Fruit fly (Drosophila melanogaster) whole organism, embryonic: ENCODE results near the gene Indy-2.

Source experiments
- CG10147 ChIP-seq: fragments of 200-800 bp; sonication (Bioruptor generic); optimal IDR thresholded peaks from 2 replicates; lab custom pipeline; 2019; ENCODE audit warnings: missing biosample characterization, mild to moderate bottlenecking, missing genetic modification characterization, moderate library complexity
- CG10274 ChIP-seq: fragments of 200-800 bp; sonication (Bioruptor generic); optimal IDR thresholded peaks from 3 replicates; lab custom pipeline; 2017; ENCODE audit warnings: missing biosample characterization, mild to moderate bottlenecking, missing genetic modification characterization
- CG10321 ChIP-seq: fragments of 200-800 bp; sonication (Bioruptor generic); IDR thresholded peaks from 2 replicates; pipeline ENCODE4 v1.3.6; 2022; ENCODE audit warnings: missing biosample characterization, missing genetic modification characterization
- CG11093 ChIP-seq: fragments of 200-800 bp; sonication (Bioruptor generic); IDR thresholded peaks from 3 replicates; pipeline ENCODE4 v1.3.6; 2022; ENCODE audit warnings: missing biosample characterization, missing genetic modification characterization
- CG11560 ChIP-seq: fragments of 200-800 bp; sonication (Bioruptor generic); IDR thresholded peaks from 3 replicates; pipeline ENCODE4 v1.3.6; 2022; ENCODE audit warnings: missing biosample characterization, missing genetic modification characterization
- CG12769 ChIP-seq: fragments of 200-800 bp; sonication (Bioruptor generic); optimal IDR thresholded peaks from 2 replicates; lab custom pipeline; 2019; ENCODE audit warnings: missing biosample characterization, mild to moderate bottlenecking, missing genetic modification characterization, moderate library complexity
- CG13123 ChIP-seq: fragments of 200-800 bp; sonication (Bioruptor generic); optimal IDR thresholded peaks from 2 replicates; lab custom pipeline; 2016; ENCODE audit warnings: missing biosample characterization, missing genetic modification characterization
- CG14860 ChIP-seq: fragments of 200-800 bp; sonication (Bioruptor generic); IDR thresholded peaks from 3 replicates; pipeline ENCODE4 v1.3.6; 2022; ENCODE audit warnings: missing biosample characterization, missing genetic modification characterization; ENCODE audit not compliant: partially characterized antibody
- CG1603 ChIP-seq: fragments of 200-800 bp; sonication (Bioruptor generic); optimal IDR thresholded peaks from 2 replicates; lab custom pipeline; 2019; ENCODE audit warnings: missing biosample characterization, mild to moderate bottlenecking, missing genetic modification characterization, moderate library complexity
- CG17912 ChIP-seq: fragments of 200-800 bp; sonication (Bioruptor generic); optimal IDR thresholded peaks from 2 replicates; lab custom pipeline; 2018; ENCODE audit warnings: missing biosample characterization, mild to moderate bottlenecking, missing genetic modification characterization
- CG1832 ChIP-seq: fragments of 200-800 bp; sonication (Bioruptor generic); optimal IDR thresholded peaks from 2 replicates; lab custom pipeline; 2017; ENCODE audit warnings: missing biosample characterization, mild to moderate bottlenecking, missing genetic modification characterization, inconsistent platforms
- CG2199 ChIP-seq: fragments of 200-800 bp; sonication (Bioruptor generic); IDR thresholded peaks from 3 replicates; pipeline ENCODE4 v1.3.6; 2022; ENCODE audit warnings: missing biosample characterization, missing genetic modification characterization
- CG31388 ChIP-seq: fragments of 200-800 bp; sonication (Bioruptor generic); optimal IDR thresholded peaks from 2 replicates; lab custom pipeline; 2016; ENCODE audit warnings: missing biosample characterization, missing genetic modification characterization
- CG4328 ChIP-seq: fragments of 200-800 bp; sonication (Bioruptor generic); optimal IDR thresholded peaks from 3 replicates; lab custom pipeline; 2017; ENCODE audit warnings: missing biosample characterization, missing genetic modification reagents, missing genetic modification characterization
- CG8290 ChIP-seq, 3 experiments: fragments of 200-800 bp; sonication (Bioruptor generic); optimal IDR thresholded peaks; 2 replicates each; lab custom pipeline; 2016 to 2019; ENCODE audit warnings: missing biosample characterization in 3 of 3, missing genetic modification characterization in 3 of 3, mild to moderate bottlenecking in 2 of 3, moderate library complexity in 1 of 3
- CG8478 ChIP-seq: fragments of >200 bp; optimal IDR thresholded peaks from 2 replicates; lab custom pipeline; 2018
- CG9932 ChIP-seq: fragments of 200-800 bp; sonication (Bioruptor generic); IDR thresholded peaks from 2 replicates; pipeline ENCODE4 v1.3.6; 2022; ENCODE audit warnings: missing biosample characterization, missing genetic modification characterization
- Camta ChIP-seq: fragments of 200-800 bp; sonication (Bioruptor generic); optimal IDR thresholded peaks from 2 replicates; lab custom pipeline; 2016; ENCODE audit warnings: missing biosample characterization, missing genetic modification characterization
- Dref ChIP-seq: fragments of 200-800 bp; sonication (Bioruptor generic); IDR thresholded peaks from 2 replicates; pipeline ENCODE4 v1.3.6; 2022; ENCODE audit warnings: missing biosample characterization, missing genetic modification characterization
- Fer3 ChIP-seq: fragments of 200-800 bp; sonication (Bioruptor generic); optimal IDR thresholded peaks from 2 replicates; lab custom pipeline; 2018; ENCODE audit warnings: missing biosample characterization, mild to moderate bottlenecking, missing genetic modification characterization, moderate library complexity
- HHEX ChIP-seq: fragments of 200-800 bp; sonication (Bioruptor generic); optimal IDR thresholded peaks from 3 replicates; lab custom pipeline; 2017; ENCODE audit warnings: missing biosample characterization, mild to moderate bottlenecking, missing genetic modification characterization, missing genetic modification reagents
- Hr51 ChIP-seq, 2 experiments: fragments of 200-800 bp; sonication (Bioruptor generic); optimal IDR thresholded peaks; 2 replicates in 1 of 2; 3 replicates in 1 of 2; lab custom pipeline; 2016 to 2018; ENCODE audit warnings: missing biosample characterization in 2 of 2, missing genetic modification characterization in 2 of 2, mild to moderate bottlenecking in 1 of 2, moderate library complexity in 1 of 2
- Neu2 ChIP-seq: fragments of 200-800 bp; sonication (Bioruptor generic); optimal IDR thresholded peaks from 3 replicates; lab custom pipeline; 2016; ENCODE audit warnings: missing biosample characterization, missing genetic modification characterization, borderline replicate concordance
- PHDP ChIP-seq: fragments of 200-800 bp; sonication (Bioruptor generic); optimal IDR thresholded peaks from 3 replicates; lab custom pipeline; 2018; ENCODE audit warnings: missing biosample characterization, mild to moderate bottlenecking, missing genetic modification characterization, moderate library complexity
- Six4 ChIP-seq: fragments of 200-800 bp; sonication (Bioruptor generic); optimal IDR thresholded peaks from 2 replicates; lab custom pipeline; 2016; ENCODE audit warnings: missing biosample characterization, missing genetic modification characterization
- Sox100B ChIP-seq: fragments of 200-800 bp; sonication (Bioruptor generic); optimal IDR thresholded peaks from 3 replicates; lab custom pipeline; 2018; ENCODE audit warnings: missing biosample characterization, mild to moderate bottlenecking, missing genetic modification characterization
- Sox102F ChIP-seq: fragments of 200-800 bp; sonication (Bioruptor generic); optimal IDR thresholded peaks from 2 replicates; lab custom pipeline; 2018; ENCODE audit warnings: missing biosample characterization, mild to moderate bottlenecking, missing genetic modification characterization, moderate library complexity
- YL-1 ChIP-seq: fragments of 200-800 bp; sonication (Bioruptor generic); optimal IDR thresholded peaks from 3 replicates; lab custom pipeline; 2017; ENCODE audit warnings: missing biosample characterization, mild to moderate bottlenecking, missing genetic modification characterization
- ab ChIP-seq: fragments of 200-800 bp; sonication (Bioruptor generic); optimal IDR thresholded peaks from 2 replicates; lab custom pipeline; 2016; ENCODE audit warnings: missing biosample characterization, missing genetic modification characterization
- bowl ChIP-seq: fragments of 200-800 bp; sonication (Bioruptor generic); IDR thresholded peaks from 2 replicates; pipeline ENCODE4 v1.3.6; 2022; ENCODE audit warnings: missing biosample characterization, missing genetic modification characterization
- btn ChIP-seq: fragments of 200-800 bp; sonication (Bioruptor generic); optimal IDR thresholded peaks from 2 replicates; lab custom pipeline; 2016; ENCODE audit warnings: missing biosample characterization, missing genetic modification characterization
- cas ChIP-seq: fragments of 200-800 bp; sonication (Bioruptor generic); IDR thresholded peaks from 2 replicates; pipeline ENCODE4 v1.3.6; 2022; ENCODE audit warnings: missing biosample characterization, missing genetic modification characterization
- corto ChIP-seq: fragments of 200-800 bp; sonication (Bioruptor generic); optimal IDR thresholded peaks from 2 replicates; lab custom pipeline; 2016; ENCODE audit warnings: missing biosample characterization, mild to moderate bottlenecking, missing genetic modification characterization, moderate library complexity
- dan ChIP-seq: fragments of 200-800 bp; sonication (Bioruptor generic); IDR thresholded peaks from 2 replicates; pipeline ENCODE4 v1.3.6; 2022; ENCODE audit warnings: missing biosample characterization, missing genetic modification characterization
- fd102C ChIP-seq: fragments of 200-800 bp; sonication (Bioruptor generic); optimal IDR thresholded peaks from 2 replicates; lab custom pipeline; 2018; ENCODE audit warnings: missing biosample characterization, mild to moderate bottlenecking, missing genetic modification characterization, moderate library complexity
- gro ChIP-seq: fragments of 200-800 bp; sonication (Bioruptor generic); optimal IDR thresholded peaks from 2 replicates; lab custom pipeline; 2016; ENCODE audit warnings: missing biosample characterization, missing genetic modification characterization
- gsb-n ChIP-seq: fragments of 200-800 bp; sonication (Bioruptor generic); optimal IDR thresholded peaks from 3 replicates; lab custom pipeline; 2018; ENCODE audit warnings: missing biosample characterization, mild to moderate bottlenecking, missing genetic modification characterization
- jumu ChIP-seq: fragments of 200-800 bp; sonication (Bioruptor generic); optimal IDR thresholded peaks from 3 replicates; lab custom pipeline; 2016; ENCODE audit warnings: missing biosample characterization, missing genetic modification characterization
- lab ChIP-seq: fragments of 200-800 bp; sonication (Bioruptor generic); optimal IDR thresholded peaks from 3 replicates; lab custom pipeline; 2017; ENCODE audit warnings: missing biosample characterization, missing genetic modification characterization, mild to moderate bottlenecking, moderate library complexity, missing genetic modification reagents
- lbe ChIP-seq: fragments of 200-800 bp; sonication (Bioruptor generic); optimal IDR thresholded peaks from 2 replicates; lab custom pipeline; 2016; ENCODE audit warnings: missing biosample characterization, mild to moderate bottlenecking, missing genetic modification characterization
- nau ChIP-seq: fragments of 200-800 bp; sonication (Bioruptor generic); optimal IDR thresholded peaks from 3 replicates; lab custom pipeline; 2017; ENCODE audit warnings: missing biosample characterization, mild to moderate bottlenecking, missing genetic modification characterization, missing genetic modification reagents
- oc ChIP-seq: fragments of 200-800 bp; sonication (Bioruptor generic); optimal IDR thresholded peaks from 2 replicates; lab custom pipeline; 2018; ENCODE audit warnings: missing biosample characterization, mild to moderate bottlenecking, missing genetic modification characterization, moderate library complexity
- pnt ChIP-seq: fragments of 200-800 bp; sonication (Bioruptor generic); optimal IDR thresholded peaks from 3 replicates; lab custom pipeline; 2016; ENCODE audit warnings: missing biosample characterization, missing genetic modification characterization
- prd ChIP-seq, 3 experiments: fragments of >200 bp in 2 of 3; fragments of 200-800 bp in 1 of 3; sonication (Bioruptor generic) in 1 of 3; optimal IDR thresholded peaks in 2 of 3; IDR thresholded peaks in 1 of 3; 2 replicates in 2 of 3; 3 replicates in 1 of 3; pipeline versions ENCODE4 v1.3.6 to Lab custom; 2017 to 2022; ENCODE audit warnings: missing biosample characterization in 1 of 3, missing genetic modification characterization in 1 of 3
- rib ChIP-seq: fragments of 200-800 bp; sonication (Bioruptor generic); IDR thresholded peaks from 2 replicates; pipeline ENCODE4 v1.3.6; 2022; ENCODE audit warnings: missing biosample characterization, missing genetic modification characterization
- slbo ChIP-seq: fragments of 200-800 bp; sonication (Bioruptor generic); IDR thresholded peaks from 2 replicates; pipeline ENCODE4 v1.3.6; 2022; ENCODE audit warnings: missing biosample characterization, missing genetic modification characterization
- tin ChIP-seq: fragments of 200-800 bp; sonication (Bioruptor generic); optimal IDR thresholded peaks from 3 replicates; lab custom pipeline; 2016; ENCODE audit warnings: missing biosample characterization, missing genetic modification characterization
- toy ChIP-seq: fragments of 200-800 bp; sonication (Bioruptor generic); IDR thresholded peaks from 2 replicates; pipeline ENCODE4 v1.3.6; 2022; ENCODE audit warnings: missing biosample characterization, missing genetic modification characterization
- trem ChIP-seq: fragments of 200-800 bp; optimal IDR thresholded peaks from 3 replicates; lab custom pipeline; 2019; ENCODE audit warnings: missing biosample characterization, mild to moderate bottlenecking, missing genetic modification characterization, moderate library complexity

Gene Indy-2

DNA sequence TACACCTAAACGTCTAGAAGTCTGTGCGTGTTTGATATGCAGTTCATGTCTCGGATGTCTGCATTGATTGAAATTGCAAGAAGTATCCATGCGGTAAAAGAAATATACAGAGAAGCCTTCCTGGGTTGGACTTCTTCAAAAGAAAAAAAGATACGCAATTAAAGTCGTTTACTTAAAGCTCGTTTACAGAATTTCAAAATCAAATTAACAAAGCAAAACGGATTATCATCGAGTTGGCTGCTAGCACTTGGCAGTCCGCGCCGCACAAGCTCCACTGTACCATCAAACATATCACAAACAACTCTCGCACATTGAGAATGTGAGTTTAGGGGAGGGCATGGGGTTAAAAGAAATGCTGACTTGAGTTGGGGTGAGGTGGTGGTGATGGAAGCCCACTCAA, 44.1 kb upstream of the Indy-2 start (continued):
- TF ChIP-seq YL-1 (GFP tag; lab: Kevin White, UChicago), result no peak
- TF ChIP-seq lbe (GFP tag; lab: Kevin White, UChicago), result no peak
- no peak for TF ChIP-seq fd102C (GFP tag; lab: Kevin White, UChicago)
- TF ChIP-seq CG9932, result 0 out of 2 replicates have a peak, but pooled peaks have one; percentile 19
- no peak for TF ChIP-seq Dref
- TF ChIP-seq trem, result peak; percentile 68
- TF ChIP-seq prd (optimal IDR thresholded peaks at IDR 0.05; lab: Kevin White, UChicago), result no peak
- TF ChIP-seq prd (GFP tag; IDR thresholded peaks at IDR 0.05; lab: Robert Waterston, UW), result peak; percentile 89
- peak; percentile 81 for TF ChIP-seq jumu (GFP tag; lab: Kevin White, UChicago)
- peak; percentile 64; the same call in 1 of the 2 replicates for TF ChIP-seq dan (GFP tag; lab: Robert Waterston, UW)
- peak; percentile 47 for TF ChIP-seq HHEX (GFP tag; lab: Kevin White, UChicago)
- TF ChIP-seq CG8478, result no peak
- peak; percentile 60 for TF ChIP-seq Camta (GFP tag; lab: Kevin White, UChicago)
- TF ChIP-seq gro, result no peak
- TF ChIP-seq nau (GFP tag; lab: Kevin White, UChicago), result peak; percentile 12
- peak; percentile 75 for TF ChIP-seq gsb-n (tag; lab: Kevin White, UChicago)
- peak; percentile 77; the same call in 1 of the 3 replicates for TF ChIP-seq CG2199 (GFP tag; lab: Robert Waterston, UW)
- TF ChIP-seq Neu2, result no peak
- no peak for TF ChIP-seq CG17912 (GFP tag; lab: Kevin White, UChicago)
- peak; percentile 76 for TF ChIP-seq Six4 (GFP tag; lab: Kevin White, UChicago)
- 0 out of 2 replicates have a peak, but pooled peaks have one; percentile 26 for TF ChIP-seq bowl
- peak; percentile 4 for TF ChIP-seq CG10274
- 0 out of 3 replicates have a peak, but pooled peaks have one; percentile 46 for TF ChIP-seq CG11093 (GFP tag; lab: Robert Waterston, UW)
- TF ChIP-seq CG31388 (GFP tag; lab: Kevin White, UChicago), result no peak
- peak; percentile 60 for TF ChIP-seq Sox100B (GFP tag; lab: Kevin White, UChicago)
- no peak for TF ChIP-seq toy
- TF ChIP-seq oc, result peak; percentile 78
- TF ChIP-seq CG10147 (GFP tag; lab: Kevin White, UChicago), result peak; percentile 52
- peak; percentile 66 for TF ChIP-seq slbo (GFP tag; lab: Robert Waterston, UW)
- peak; percentile 88 for TF ChIP-seq Sox102F (GFP tag; lab: Kevin White, UChicago)
- TF ChIP-seq lab (GFP tag; lab: Kevin White, UChicago), result peak; percentile 75
- 0 out of 2 replicates have a peak, but pooled peaks have one; percentile 37 for TF ChIP-seq cas (GFP tag; lab: Robert Waterston, UW)
- peak; percentile 85 for TF ChIP-seq CG1603 (tag; lab: Kevin White, UChicago)
- TF ChIP-seq CG8290 (GFP tag; optimal IDR thresholded peaks at IDR 0.05; lab: Kevin White, UChicago), result peak; percentile 53
- peak in 1 of 2 experiments; percentile 50 for TF ChIP-seq CG8290 (tag; optimal IDR thresholded peaks at IDR 0.05; lab: Kevin White, UChicago)
- TF ChIP-seq CG13123 (GFP tag; lab: Kevin White, UChicago), result peak; percentile 28
- TF ChIP-seq CG1832 (GFP tag; lab: Kevin White, UChicago), result no peak
- peak; percentile 87 for TF ChIP-seq tin (GFP tag; lab: Kevin White, UChicago)
- TF ChIP-seq CG11560 (tag; lab: Robert Waterston, UW), result no peak
- no peak for TF ChIP-seq rib (GFP tag; lab: Robert Waterston, UW)
- no peak for TF ChIP-seq ab (GFP tag; lab: Kevin White, UChicago)
- TF ChIP-seq PHDP, result peak; percentile 71
- peak; percentile 60 for TF ChIP-seq Fer3 (tag; lab: Kevin White, UChicago)
- no peak for TF ChIP-seq CG14860 (GFP tag; lab: Robert Waterston, UW)
- TF ChIP-seq CG10321 (GFP tag; lab: Robert Waterston, UW), result peak; percentile 29; the same call in 1 of the 2 replicates
- TF ChIP-seq pnt (GFP tag; lab: Kevin White, UChicago), result peak; percentile 84
- peak; percentile 64 for TF ChIP-seq btn (GFP tag; lab: Kevin White, UChicago)
- TF ChIP-seq CG4328 (GFP tag; lab: Kevin White, UChicago), result no peak
- TF ChIP-seq corto (GFP tag; lab: Kevin White, UChicago), result no peak
- peak; percentile 60 for TF ChIP-seq CG12769 (tag; lab: Kevin White, UChicago)
- TF ChIP-seq Hr51 (GFP tag; optimal IDR thresholded peaks at IDR 0.05; lab: Kevin White, UChicago), result peak in 1 of 2 experiments; percentile 68
